Worm (Caenorhabditis elegans) whole organism, young adult: ENCODE results near the gene sdhb-1.

Experiments used
- ama-1 ChIP-seq, 3 experiments: fragments of 150-350 bp in 1 of 3; sonication (generic microtip) in 2 of 3; optimal IDR thresholded peaks; 2 replicates each; lab custom pipeline; 2014 to 2018; ENCODE audit warnings: missing biosample characterization in 2 of 3, missing genetic modification characterization in 2 of 3, missing genetic modification reagents in 2 of 3
- ekl-4 ChIP-seq: fragments of 200-800 bp; sonication (Bioruptor generic); IDR thresholded peaks from 2 replicates; pipeline ENCODE4 v1.3.6; 2022; ENCODE audit warnings: missing genetic modification reagents, missing genetic modification characterization, missing compliant biosample characterization
- fkh-3 ChIP-seq: sonication (generic microtip); optimal IDR thresholded peaks from 2 replicates; lab custom pipeline; 2016; ENCODE audit warnings: mild to moderate bottlenecking, missing genetic modification characterization, missing compliant biosample characterization
- pha-4 ChIP-seq: fragments of 150-350 bp; sonication (generic microtip); optimal IDR thresholded peaks from 2 replicates; lab custom pipeline; 2014; ENCODE audit warnings: missing biosample characterization, missing genetic modification reagents, missing genetic modification characterization
- snpc-3.4 ChIP-seq: sonication (generic microtip); optimal IDR thresholded peaks from 2 replicates; lab custom pipeline; 2017; ENCODE audit warnings: missing genetic modification characterization, mild to moderate bottlenecking, missing compliant biosample characterization, antibody characterized with exemption, moderate library complexity, missing genotype, missing genetic modification reagents
- tbx-9 ChIP-seq: sonication (generic microtip); optimal IDR thresholded peaks from 2 replicates; lab custom pipeline; 2016; ENCODE audit warnings: borderline replicate concordance, missing genetic modification characterization, inconsistent platforms, missing compliant biosample characterization
- ztf-28 ChIP-seq: fragments of 200-800 bp; sonication (Bioruptor generic); IDR thresholded peaks from 2 replicates; pipeline ENCODE4 v1.3.6; 2022; ENCODE audit warnings: missing genetic modification reagents, missing genetic modification characterization, missing compliant biosample characterization

DNA sequence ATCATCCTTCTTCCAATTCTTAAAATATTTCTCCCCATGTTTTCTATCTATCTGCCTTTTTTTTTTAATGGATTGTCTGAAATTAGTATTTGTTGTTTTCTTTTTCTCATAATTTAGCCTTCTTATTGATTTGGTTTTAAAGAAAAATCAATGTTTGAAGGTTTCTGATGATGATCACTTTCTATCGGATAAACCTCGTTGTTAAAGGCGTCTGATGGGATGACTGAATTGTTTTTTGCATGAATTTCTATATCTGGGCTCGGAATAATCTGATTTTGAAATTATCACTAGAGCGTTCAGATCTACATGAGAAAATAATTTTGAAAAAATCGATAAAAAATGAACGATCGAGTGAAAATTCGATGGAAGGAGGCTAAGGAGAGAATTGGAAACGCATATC lies 18.8 kb downstream of the sdhb-1 start, which contains the start of gene scp-1:
- TF ChIP-seq snpc-3.4 (tag; lab: Kevin White, UChicago) = no peak
- TF ChIP-seq pha-4 (tag; lab: Kevin White, UChicago) = no peak
- TF ChIP-seq tbx-9 = no peak
- no peak for TF ChIP-seq ekl-4 (GFP tag; lab: Robert Waterston, UW)
- no peak for TF ChIP-seq ama-1 (optimal IDR thresholded peaks at IDR 0.05; lab: Kevin White, UChicago)
- no peak for TF ChIP-seq ama-1 (GFP tag; optimal IDR thresholded peaks at IDR 0.05; lab: Kevin White, UChicago)
- no peak for TF ChIP-seq ztf-28 (GFP tag; lab: Robert Waterston, UW)
- TF ChIP-seq fkh-3 (tag; lab: Kevin White, UChicago) = no peak
